Worm (Caenorhabditis elegans) whole organism, L3 larva: ENCODE measurements around the gene Y75B12B.10.

ENCODE experiments used
- R02D3.7 ChIP-seq: fragments of 150-350 bp; optimal IDR thresholded peaks from 2 replicates; lab custom pipeline; 2014; ENCODE audit warnings: missing biosample characterization, missing genetic modification characterization
- aly-2 ChIP-seq: fragments of 150-350 bp; optimal IDR thresholded peaks from 2 replicates; lab custom pipeline; 2014; ENCODE audit warnings: missing biosample characterization, missing genetic modification characterization
- ama-1 ChIP-seq: fragments of 150-350 bp; optimal IDR thresholded peaks from 2 replicates; lab custom pipeline; 2018
- ceh-16 ChIP-seq: sonication (generic microtip); optimal IDR thresholded peaks from 2 replicates; lab custom pipeline; 2017; ENCODE audit warnings: missing biosample characterization, missing genetic modification characterization
- ceh-28 ChIP-seq: fragments of 150-350 bp; optimal IDR thresholded peaks from 2 replicates; lab custom pipeline; 2014; ENCODE audit warnings: missing biosample characterization, missing genetic modification reagents, missing genetic modification characterization
- ceh-82 ChIP-seq: fragments of 150-350 bp; optimal IDR thresholded peaks from 2 replicates; lab custom pipeline; 2014; ENCODE audit warnings: missing biosample characterization, missing genetic modification characterization
- ceh-9 ChIP-seq: sonication (generic microtip); optimal IDR thresholded peaks from 2 replicates; lab custom pipeline; 2018; ENCODE audit warnings: missing biosample characterization, missing genetic modification characterization
- egl-27 ChIP-seq: sonication (generic microtip); optimal IDR thresholded peaks from 4 replicates; lab custom pipeline; 2017; ENCODE audit warnings: missing biosample characterization, missing genetic modification reagents, missing genetic modification characterization
- elt-2 ChIP-seq: sonication (generic microtip); optimal IDR thresholded peaks from 2 replicates; lab custom pipeline; 2016; ENCODE audit warnings: missing genetic modification reagents, mild to moderate bottlenecking, missing genetic modification characterization, missing compliant biosample characterization
- elt-3 ChIP-seq, 3 experiments: fragments of 150-350 bp in 1 of 3; sonication (generic microtip) in 2 of 3; optimal IDR thresholded peaks; 2 replicates in 2 of 3; 4 replicates in 1 of 3; lab custom pipeline; 2014 to 2017; ENCODE audit warnings: missing biosample characterization in 3 of 3, missing genetic modification characterization in 3 of 3
- eor-1 ChIP-seq, 2 experiments: fragments of 150-350 bp; optimal IDR thresholded peaks; 2 replicates each; lab custom pipeline; 2014 to 2018; ENCODE audit warnings: missing biosample characterization in 2 of 2, missing genetic modification characterization in 2 of 2
- fkh-2 ChIP-seq: fragments of 150-350 bp; optimal IDR thresholded peaks from 2 replicates; lab custom pipeline; 2014; ENCODE audit warnings: missing biosample characterization, missing genetic modification reagents, missing genetic modification characterization
- hmg-11 ChIP-seq: sonication (generic microtip); optimal IDR thresholded peaks from 2 replicates; lab custom pipeline; 2016; ENCODE audit warnings: missing genetic modification characterization, missing compliant biosample characterization
- jun-1 ChIP-seq: fragments of 150-350 bp; optimal IDR thresholded peaks from 2 replicates; lab custom pipeline; 2014; ENCODE audit warnings: missing biosample characterization, missing genetic modification reagents, missing genetic modification characterization
- lsy-12 ChIP-seq: sonication (generic microtip); optimal IDR thresholded peaks from 2 replicates; lab custom pipeline; 2016; ENCODE audit warnings: mild to moderate bottlenecking, missing genetic modification characterization, missing compliant biosample characterization
- mdl-1 ChIP-seq: fragments of 150-350 bp; optimal IDR thresholded peaks from 2 replicates; lab custom pipeline; 2014; ENCODE audit warnings: missing biosample characterization, missing genetic modification characterization
- mml-1 ChIP-seq: fragments of 150-350 bp; sonication (generic microtip); optimal IDR thresholded peaks from 3 replicates; lab custom pipeline; 2014; ENCODE audit warnings: missing biosample characterization, missing genetic modification characterization
- nfya-1 ChIP-seq: sonication (generic microtip); optimal IDR thresholded peaks from 2 replicates; lab custom pipeline; 2017; ENCODE audit warnings: missing genetic modification characterization, mild to moderate bottlenecking, missing compliant biosample characterization, antibody characterized with exemption, moderate library complexity; ENCODE audit not compliant: insufficient read depth
- nhr-11 ChIP-seq: fragments of 150-350 bp; optimal IDR thresholded peaks from 2 replicates; lab custom pipeline; 2014; ENCODE audit warnings: missing biosample characterization, missing genetic modification characterization
- nhr-12 ChIP-seq: fragments of 150-350 bp; optimal IDR thresholded peaks from 2 replicates; lab custom pipeline; 2014; ENCODE audit warnings: missing biosample characterization, missing genetic modification characterization
- nhr-23 ChIP-seq: fragments of 150-350 bp; optimal IDR thresholded peaks from 2 replicates; lab custom pipeline; 2014; ENCODE audit warnings: missing biosample characterization, missing genetic modification reagents, missing genetic modification characterization
- nhr-25 ChIP-seq: sonication (generic microtip); optimal IDR thresholded peaks from 2 replicates; lab custom pipeline; 2017; ENCODE audit warnings: missing biosample characterization, missing genetic modification characterization
- nhr-28 ChIP-seq: fragments of 150-350 bp; optimal IDR thresholded peaks from 2 replicates; lab custom pipeline; 2014; ENCODE audit warnings: missing biosample characterization, missing genetic modification characterization
- nhr-43 ChIP-seq: sonication (generic microtip); optimal IDR thresholded peaks from 2 replicates; lab custom pipeline; 2016; ENCODE audit warnings: mild to moderate bottlenecking, missing genetic modification characterization, missing compliant biosample characterization; ENCODE audit not compliant: poor library complexity, severe bottlenecking
- nhr-67 ChIP-seq: fragments of 150-350 bp; optimal IDR thresholded peaks from 2 replicates; lab custom pipeline; 2014; ENCODE audit warnings: missing biosample characterization, missing genetic modification characterization
- nhr-76 ChIP-seq: fragments of 150-350 bp; sonication (generic microtip); optimal IDR thresholded peaks from 5 replicates; lab custom pipeline; 2014; ENCODE audit warnings: missing biosample characterization, missing genetic modification characterization
- pha-4 ChIP-seq: fragments of 150-350 bp; optimal IDR thresholded peaks from 2 replicates; lab custom pipeline; 2014; ENCODE audit warnings: missing biosample characterization, missing genetic modification reagents, missing genetic modification characterization
- pqm-1 ChIP-seq: fragments of 150-350 bp; optimal IDR thresholded peaks from 2 replicates; lab custom pipeline; 2017; ENCODE audit warnings: missing biosample characterization, missing genetic modification characterization, inconsistent platforms
- skn-1 ChIP-seq: fragments of 150-350 bp; optimal IDR thresholded peaks from 2 replicates; lab custom pipeline; 2014; ENCODE audit warnings: missing biosample characterization, missing genetic modification characterization
- snpc-4 ChIP-seq: fragments of 150-350 bp; optimal IDR thresholded peaks from 2 replicates; lab custom pipeline; 2014; ENCODE audit warnings: missing biosample characterization, missing genetic modification characterization
- tbx-2 ChIP-seq: sonication (generic microtip); optimal IDR thresholded peaks from 2 replicates; lab custom pipeline; 2016; ENCODE audit warnings: mild to moderate bottlenecking, missing genetic modification characterization, missing compliant biosample characterization
- unc-62 ChIP-seq: fragments of 150-350 bp; sonication (generic microtip); optimal IDR thresholded peaks from 4 replicates; lab custom pipeline; 2014; ENCODE audit warnings: missing biosample characterization, missing genetic modification reagents, missing genetic modification characterization
- ztf-4 ChIP-seq: fragments of 150-350 bp; optimal IDR thresholded peaks from 2 replicates; lab custom pipeline; 2014; ENCODE audit warnings: missing biosample characterization, missing genetic modification characterization

The Y75B12B.10 gene

DNA sequence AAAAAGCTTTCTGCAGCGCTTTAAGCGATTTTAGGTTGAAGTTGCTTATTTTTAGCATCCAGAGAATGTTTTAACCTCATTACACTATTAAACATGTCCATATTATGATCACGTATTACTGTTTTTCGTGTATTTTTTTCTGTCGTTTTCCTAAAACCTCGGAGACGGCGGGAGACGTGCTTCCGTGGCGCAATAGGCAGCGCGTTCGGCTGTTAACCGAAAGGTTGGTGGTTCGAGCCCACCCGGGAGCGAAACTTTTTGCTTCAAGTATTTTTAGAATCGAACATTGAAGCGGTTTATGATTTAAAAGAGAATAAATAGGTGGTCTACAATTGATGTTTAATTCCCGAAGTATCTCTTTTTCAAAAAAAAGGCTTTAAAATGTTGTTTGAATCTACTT lies 43.4 kb upstream of the Y75B12B.10 start:
- TF ChIP-seq pha-4 (tag; lab: Kevin White, UChicago) (no peak), ztf-4 (tag; lab: Kevin White, UChicago) (no peak), skn-1 (tag; lab: Kevin White, UChicago) (no peak), nhr-76 (tag; lab: Kevin White, UChicago) (no peak), ceh-16 (tag; lab: Kevin White, UChicago) (no peak), ceh-28 (no peak), jun-1 (tag; lab: Kevin White, UChicago) (no peak), ama-1 (lab: Kevin White, UChicago) (no peak), nfya-1 (tag; lab: Kevin White, UChicago) (no peak), R02D3.7 (tag; lab: Kevin White, UChicago) (no peak), lsy-12 (tag; lab: Kevin White, UChicago) (no peak)

DNA sequence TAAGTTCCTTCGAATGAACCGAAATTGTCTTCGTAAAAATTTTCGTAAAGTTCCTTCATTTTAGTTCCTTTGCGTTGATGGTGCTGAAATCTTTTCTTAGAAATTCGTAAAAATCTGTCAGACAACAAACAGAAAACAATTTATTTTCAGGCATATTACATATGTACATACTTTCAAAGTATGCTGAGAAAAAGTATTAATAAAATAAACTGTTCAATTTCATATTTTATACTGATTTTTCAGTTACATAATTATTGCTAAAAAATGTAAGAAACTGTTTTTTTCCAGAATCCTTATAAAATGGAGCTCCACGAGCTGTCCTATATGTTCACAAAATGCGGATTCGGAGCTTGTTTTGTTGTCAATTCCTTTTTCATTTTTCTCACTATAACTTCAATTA lies 41.2 kb upstream of the Y75B12B.10 start, which contains the start of gene str-45:
TSS of gene str-45 (plus strand) at position 301 of the 400 bp plus-strand sequence.
- TF ChIP-seq ceh-16 (tag; lab: Kevin White, UChicago) (no peak), nhr-12 (tag; lab: Kevin White, UChicago) (no peak), unc-62 (GFP tag; lab: Kevin White, UChicago) (no peak), pqm-1 (tag; lab: Kevin White, UChicago) (no peak), mml-1 (tag; lab: Kevin White, UChicago) (no peak), nhr-11 (tag; lab: Kevin White, UChicago) (no peak), nhr-28 (no peak), lsy-12 (tag; lab: Kevin White, UChicago) (no peak), hmg-11 (no peak), tbx-2 (tag; lab: Kevin White, UChicago) (no peak), nhr-43 (tag; lab: Kevin White, UChicago) (no peak), fkh-2 (no peak), snpc-4 (tag; lab: Kevin White, UChicago) (no peak), ceh-9 (no peak), elt-2 (no peak), ama-1 (lab: Kevin White, UChicago) (no peak), aly-2 (tag; lab: Kevin White, UChicago) (no peak)

DNA sequence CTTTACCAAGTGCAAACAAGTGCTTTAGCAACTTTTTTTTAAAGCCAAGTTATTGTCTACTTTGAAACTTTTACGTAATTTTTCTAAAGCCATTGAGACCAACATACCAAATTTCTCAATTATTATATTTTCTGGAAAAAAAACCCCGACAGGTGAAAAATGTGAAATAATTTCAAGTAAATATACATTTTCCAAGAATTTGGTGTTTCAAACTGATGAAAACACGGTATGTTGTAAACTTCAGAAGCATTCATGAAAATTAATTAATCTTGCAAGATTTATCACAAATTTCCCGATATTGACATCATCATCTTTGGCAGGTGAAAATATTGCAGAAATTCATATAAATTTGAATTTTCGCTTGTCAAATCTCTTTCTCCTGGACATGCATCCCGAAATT lies 37.2 kb upstream of the Y75B12B.10 start, which contains the start of gene srz-11:
TSS of gene srz-11 (plus strand) at position 386 of the 400 bp plus-strand sequence.
- TF ChIP-seq egl-27 (tag; lab: Kevin White, UChicago) (no peak), nhr-11 (tag; lab: Kevin White, UChicago) (peak; percentile 15)
- TF ChIP-seq, all 47 proteins: peak for 1

DNA sequence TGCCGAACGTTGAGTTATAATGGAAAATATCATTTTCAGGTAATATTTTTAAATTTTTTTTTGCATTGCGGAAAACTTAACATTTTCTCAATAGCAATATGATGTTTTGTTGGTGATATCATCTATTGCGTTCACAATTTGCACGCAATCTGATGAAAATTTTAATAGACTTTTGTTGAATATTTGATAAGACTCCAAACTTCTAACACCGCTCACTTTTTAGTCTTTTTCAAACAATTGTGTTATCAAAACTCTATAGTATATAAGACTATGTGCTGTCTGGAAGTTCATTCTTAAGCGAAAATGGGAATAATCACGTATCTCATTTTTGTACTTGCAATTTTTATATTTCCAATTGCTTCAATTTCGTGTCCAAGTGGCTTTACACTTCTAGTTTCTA lies 24.4 kb upstream of the Y75B12B.10 start, which contains the start of gene clec-47:
TSS of gene clec-47 (plus strand) at position 301 of the 400 bp plus-strand sequence.
- TF ChIP-seq eor-1 (tag; optimal IDR thresholded peaks at IDR 0.05; lab: Kevin White, UChicago) (no peak), elt-2 (peak; percentile 3), fkh-2 (no peak)
- TF ChIP-seq, all 47 proteins: peak for 1

DNA sequence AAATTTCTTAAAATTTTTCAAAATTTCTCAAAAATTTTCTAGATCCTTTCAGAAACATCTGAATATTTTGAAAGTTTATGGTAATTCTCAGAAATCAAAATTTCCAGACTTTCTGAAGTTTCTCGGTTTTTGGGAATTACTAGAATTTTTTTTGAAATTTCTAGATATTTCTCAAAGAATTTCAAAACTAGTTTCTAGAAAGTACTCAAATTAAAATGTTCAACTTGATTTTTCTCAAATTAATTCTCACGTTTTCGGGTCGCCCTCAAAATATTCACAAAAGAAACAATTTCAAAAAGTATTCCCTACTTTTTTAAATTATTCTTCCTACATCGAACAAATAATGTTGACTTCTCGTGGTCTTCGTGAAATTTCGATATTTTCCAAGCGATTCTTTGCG lies 20.1 kb upstream of the Y75B12B.10 start, which contains the start of gene T09F5.10:
TSS of gene T09F5.10 (plus strand) at position 301 of the 400 bp plus-strand sequence.
- TF ChIP-seq nhr-25 (tag; lab: Kevin White, UChicago) (no peak), nhr-67 (no peak), nhr-43 (tag; lab: Kevin White, UChicago) (no peak), mdl-1 (tag; lab: Kevin White, UChicago) (no peak), hmg-11 (no peak), fkh-2 (no peak), ceh-16 (tag; lab: Kevin White, UChicago) (no peak), nhr-23 (tag; lab: Kevin White, UChicago) (no peak), ztf-4 (tag; lab: Kevin White, UChicago) (no peak), elt-3 (tag; optimal IDR thresholded peaks at IDR 0.05; lab: Kevin White, UChicago) (no peak), nhr-12 (tag; lab: Kevin White, UChicago) (no peak), jun-1 (tag; lab: Kevin White, UChicago) (no peak), nhr-76 (tag; lab: Kevin White, UChicago) (no peak), ceh-82 (tag; lab: Kevin White, UChicago) (no peak), elt-2 (no peak), ama-1 (lab: Kevin White, UChicago) (no peak)
- TF ChIP-seq, all 47 proteins: peak for 0
